Worm (Caenorhabditis elegans) whole organism, midembryonic: ENCODE data around the gene his-73.

Source experiments
- T22C8.4 ChIP-seq: fragments of 200-800 bp; sonication (Bioruptor generic); IDR thresholded peaks from 2 replicates; pipeline ENCODE4 v1.3.6; 2022; ENCODE audit warnings: missing genetic modification characterization, missing compliant biosample characterization
- cog-1 ChIP-seq: sonication (generic microtip); optimal IDR thresholded peaks from 2 replicates; lab custom pipeline; 2016; ENCODE audit warnings: missing genetic modification characterization, missing compliant biosample characterization
- flt-1 ChIP-seq: fragments of 200-800 bp; sonication (Bioruptor generic); IDR thresholded peaks from 2 replicates; pipeline ENCODE4 v1.3.6; 2022; ENCODE audit warnings: missing genetic modification characterization, missing compliant biosample characterization
- klf-2 ChIP-seq: fragments of 200-800 bp; sonication (Bioruptor generic); conservative IDR thresholded peaks from 2 replicates; pipeline ENCODE4 v1.3.6; 2022; ENCODE audit warnings: missing genetic modification reagents, missing genetic modification characterization, missing compliant biosample characterization
- med-1 ChIP-seq: sonication (generic microtip); optimal IDR thresholded peaks from 2 replicates; lab custom pipeline; 2017; ENCODE audit warnings: missing genetic modification characterization, mild to moderate bottlenecking, missing compliant biosample characterization, antibody characterized with exemption, missing genetic modification reagents; ENCODE audit not compliant: insufficient read depth
- ref-1 ChIP-seq: fragments of 200-800 bp; sonication (Bioruptor generic); conservative IDR thresholded peaks from 2 replicates; pipeline ENCODE4 v1.3.6; 2022; ENCODE audit warnings: missing genetic modification reagents, missing genetic modification characterization, missing compliant biosample characterization
- tab-1 ChIP-seq: fragments of 200-800 bp; sonication (Bioruptor generic); IDR thresholded peaks from 2 replicates; pipeline ENCODE4 v1.3.6; 2022; ENCODE audit warnings: missing genetic modification characterization, missing compliant biosample characterization
- ztf-23 ChIP-seq: fragments of 200-800 bp; sonication (Bioruptor generic); IDR thresholded peaks from 2 replicates; pipeline ENCODE4 v1.3.6; 2022; ENCODE audit warnings: missing genetic modification reagents, missing genetic modification characterization, missing compliant biosample characterization
- ztf-29 ChIP-seq: fragments of 200-800 bp; sonication (Bioruptor generic); IDR thresholded peaks from 2 replicates; pipeline ENCODE4 v1.3.6; 2022; ENCODE audit warnings: missing genetic modification reagents, missing genetic modification characterization, missing compliant biosample characterization

The his-73 gene

DNA sequence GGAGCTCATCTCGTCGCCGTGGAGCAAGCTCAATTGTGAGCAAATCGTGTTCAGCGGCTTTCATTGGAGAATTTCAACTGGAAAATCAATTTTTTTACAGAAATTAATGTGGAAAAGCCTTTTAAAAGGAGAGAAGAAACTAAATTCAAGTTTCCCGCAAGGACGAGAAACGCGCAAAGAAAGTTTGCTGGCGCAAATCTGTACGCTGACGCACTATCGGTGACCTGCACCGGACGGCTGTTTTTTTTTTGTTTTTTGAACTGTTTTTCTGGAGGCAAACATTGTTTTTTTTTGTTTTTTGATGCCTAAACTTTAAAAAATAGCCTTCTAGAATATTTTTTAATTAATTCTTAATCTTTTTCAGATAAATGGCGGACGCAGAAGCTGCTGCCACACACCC lies 26.5 kb upstream of the his-73 start, which contains the start of the genes hpr-17 and F32A11.1:
hpr-17 (minus strand) TSS at position 77 of the 400 bp plus-strand sequence.
F32A11.1 (plus strand) TSS at position 359 of the 400 bp plus-strand sequence.
- 0 out of 2 replicates have a peak, but pooled peaks have one; percentile 16 for TF ChIP-seq T22C8.4
- TF ChIP-seq ref-1 (GFP tag; lab: Robert Waterston, UW) = no peak
- 0 out of 2 replicates have a peak, but pooled peaks have one; percentile 23 for TF ChIP-seq ztf-23 (GFP tag; lab: Robert Waterston, UW)

DNA sequence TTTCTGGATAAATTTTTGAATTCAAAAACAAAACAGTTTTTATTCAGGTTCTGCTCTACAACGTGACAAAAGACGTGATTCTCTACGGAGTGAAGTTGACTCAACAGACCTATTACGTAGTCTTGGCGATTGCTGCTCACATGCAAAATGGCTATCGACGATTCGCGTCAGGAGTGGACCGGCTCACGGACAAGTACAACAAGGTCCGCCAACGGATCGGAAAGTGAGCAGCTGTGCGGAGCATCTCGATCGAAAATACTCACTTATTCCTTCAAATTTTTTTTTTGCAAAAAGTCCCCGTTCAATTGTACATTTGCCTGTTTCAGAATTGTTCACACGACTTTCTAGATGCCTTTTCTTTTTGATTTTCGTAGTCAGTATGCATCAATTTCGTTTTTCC lies 23.6 kb upstream of the his-73 start:
- TF ChIP-seq med-1 (GFP tag; lab: Kevin White, UChicago) (no peak), cog-1 (tag; lab: Kevin White, UChicago) (no peak), ztf-29 (no peak), flt-1 (GFP tag; lab: Robert Waterston, UW) (no peak), tab-1 (GFP tag; lab: Robert Waterston, UW) (no peak), ztf-23 (GFP tag; lab: Robert Waterston, UW) (no peak), klf-2 (no peak), T22C8.4 (no peak), ref-1 (GFP tag; lab: Robert Waterston, UW) (no peak)

DNA sequence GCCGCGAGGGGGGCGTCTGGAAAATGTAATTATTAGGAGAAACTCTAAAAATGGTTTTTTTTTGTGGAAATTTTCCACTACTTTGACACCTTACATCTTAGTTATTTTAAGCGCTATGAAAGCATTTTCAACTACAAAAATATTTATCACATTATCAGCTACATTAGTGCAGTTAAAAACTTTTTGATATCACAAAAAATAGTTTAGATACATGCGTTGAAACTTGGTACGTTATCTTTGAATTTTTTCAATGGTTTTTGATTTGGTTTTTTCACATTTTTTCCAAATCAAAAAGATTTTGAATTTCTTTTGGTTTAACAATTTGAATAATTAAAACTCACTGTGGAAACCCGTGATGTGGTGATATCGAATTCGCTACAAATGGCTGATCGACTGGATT lies 20.5 kb upstream of the his-73 start:
- TF ChIP-seq ztf-29 = no peak
- no peak for TF ChIP-seq klf-2
- no peak for TF ChIP-seq T22C8.4
- TF ChIP-seq tab-1 (GFP tag; lab: Robert Waterston, UW) = no peak
- TF ChIP-seq flt-1 (GFP tag; lab: Robert Waterston, UW) = no peak
- no peak for TF ChIP-seq ref-1 (GFP tag; lab: Robert Waterston, UW)
- no peak for TF ChIP-seq cog-1 (tag; lab: Kevin White, UChicago)
- no peak for TF ChIP-seq med-1 (GFP tag; lab: Kevin White, UChicago)
- TF ChIP-seq ztf-23 (GFP tag; lab: Robert Waterston, UW) = no peak

DNA sequence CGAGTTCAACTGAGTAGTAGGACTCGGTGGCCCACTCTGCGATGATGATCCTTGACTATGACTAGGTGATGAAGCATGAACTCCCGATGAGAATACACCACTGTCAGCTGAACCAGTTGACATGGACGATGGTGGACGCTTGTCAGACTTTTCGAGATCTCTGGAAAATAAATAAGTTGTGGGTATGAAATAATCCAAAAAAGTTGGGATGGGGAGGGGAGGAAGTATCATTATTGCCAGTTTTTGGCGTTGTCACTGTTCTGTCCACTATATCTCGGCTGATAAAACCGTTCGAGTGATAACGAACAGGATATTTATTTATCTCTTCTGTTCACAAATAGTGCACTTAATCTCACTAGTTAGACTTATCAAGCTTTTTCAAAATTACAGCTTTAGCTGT lies 19.4 kb upstream of the his-73 start:
- no peak for TF ChIP-seq flt-1 (GFP tag; lab: Robert Waterston, UW)
- no peak for TF ChIP-seq tab-1 (GFP tag; lab: Robert Waterston, UW)
- no peak for TF ChIP-seq T22C8.4
- no peak for TF ChIP-seq ref-1 (GFP tag; lab: Robert Waterston, UW)
- no peak for TF ChIP-seq ztf-29
- no peak for TF ChIP-seq ztf-23 (GFP tag; lab: Robert Waterston, UW)
- TF ChIP-seq cog-1 (tag; lab: Kevin White, UChicago) = no peak
- no peak for TF ChIP-seq klf-2

DNA sequence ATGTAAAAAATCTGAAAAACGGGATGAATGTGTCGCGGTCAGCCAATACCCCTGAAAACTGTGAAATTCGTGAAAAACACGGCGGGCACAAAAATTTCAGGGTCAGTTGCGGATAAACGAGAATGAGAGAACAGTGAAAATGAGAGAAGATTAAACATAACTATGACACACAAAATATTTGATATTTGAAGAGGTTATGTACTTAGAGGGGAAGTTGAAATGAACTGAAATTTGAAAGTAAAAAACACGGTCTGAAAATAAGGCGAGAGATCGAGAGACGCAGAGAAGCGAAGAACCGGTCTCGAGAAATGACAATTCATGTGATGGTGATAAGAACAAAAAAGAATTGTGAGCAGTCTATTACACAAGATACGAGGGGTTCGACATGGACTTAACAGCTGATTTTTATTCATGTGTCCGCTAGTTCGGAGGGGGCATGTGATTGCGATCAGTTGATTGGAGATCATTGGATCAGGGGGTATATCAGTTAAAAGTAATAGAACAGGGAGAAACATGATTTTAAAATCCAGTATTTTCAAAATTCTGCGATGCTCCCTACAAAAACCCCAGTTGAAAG lies 17.7 kb upstream of the his-73 start, which contains the start of gene moe-3:
moe-3 (minus strand) TSS at position 51 of the 577 bp plus-strand sequence.
- no peak for TF ChIP-seq klf-2
- TF ChIP-seq ztf-23 (GFP tag; lab: Robert Waterston, UW) = no peak
- no peak for TF ChIP-seq ztf-29
- TF ChIP-seq ref-1 (GFP tag; lab: Robert Waterston, UW) = no peak
- TF ChIP-seq cog-1 (tag; lab: Kevin White, UChicago) = no peak
- TF ChIP-seq med-1 (GFP tag; lab: Kevin White, UChicago) = no peak
- TF ChIP-seq tab-1 (GFP tag; lab: Robert Waterston, UW) = no peak
- no peak for TF ChIP-seq T22C8.4
- TF ChIP-seq flt-1 (GFP tag; lab: Robert Waterston, UW) = no peak

DNA sequence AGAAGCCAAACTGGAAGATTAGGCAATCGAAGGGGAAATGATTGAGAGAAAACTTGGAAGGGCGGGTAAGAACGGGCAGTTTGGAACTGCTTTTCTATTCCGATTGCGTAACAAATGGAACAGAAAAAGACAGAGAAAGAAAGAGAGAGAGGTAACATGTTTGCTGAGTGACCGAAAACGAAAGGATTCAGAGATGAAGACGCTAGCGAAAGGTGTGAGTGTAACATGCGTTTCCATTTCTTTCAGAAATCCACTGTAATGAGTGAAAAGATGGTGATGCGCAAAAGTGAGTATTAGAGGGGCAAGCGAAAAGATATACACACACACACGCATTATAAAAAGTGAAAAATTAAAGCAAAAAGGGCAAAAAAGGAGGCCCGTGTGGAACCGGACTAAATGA lies 16.0 kb upstream of the his-73 start:
- TF ChIP-seq T22C8.4 (no peak), ztf-29 (no peak), klf-2 (no peak), med-1 (GFP tag; lab: Kevin White, UChicago) (no peak), cog-1 (tag; lab: Kevin White, UChicago) (no peak), ztf-23 (GFP tag; lab: Robert Waterston, UW) (no peak), ref-1 (GFP tag; lab: Robert Waterston, UW) (no peak), flt-1 (GFP tag; lab: Robert Waterston, UW) (no peak)

DNA sequence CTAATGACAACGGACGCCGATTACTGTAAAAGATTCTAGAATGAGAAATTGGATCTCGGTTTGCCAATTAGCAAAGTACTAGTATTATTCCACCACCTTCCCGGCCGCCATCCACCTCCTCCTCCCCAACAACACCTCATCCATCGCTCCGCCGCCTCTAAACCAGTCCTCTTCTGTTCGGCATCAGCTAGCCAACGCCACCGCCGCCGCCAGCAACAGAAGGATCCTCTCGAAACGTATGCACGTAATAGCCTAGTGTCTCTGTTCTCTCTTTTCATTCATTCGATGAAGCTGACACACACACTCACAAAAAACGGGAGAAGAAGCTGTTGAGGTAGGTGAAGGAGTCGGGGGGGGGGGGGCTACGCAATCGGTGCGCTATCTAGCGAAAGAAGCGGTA lies 12.8 kb upstream of the his-73 start:
- TF ChIP-seq tab-1 (GFP tag; lab: Robert Waterston, UW) (no peak), ztf-29 (no peak), flt-1 (GFP tag; lab: Robert Waterston, UW) (no peak), klf-2 (no peak), T22C8.4 (no peak), ztf-23 (GFP tag; lab: Robert Waterston, UW) (no peak), ref-1 (GFP tag; lab: Robert Waterston, UW) (no peak), cog-1 (tag; lab: Kevin White, UChicago) (no peak), med-1 (GFP tag; lab: Kevin White, UChicago) (no peak)

DNA sequence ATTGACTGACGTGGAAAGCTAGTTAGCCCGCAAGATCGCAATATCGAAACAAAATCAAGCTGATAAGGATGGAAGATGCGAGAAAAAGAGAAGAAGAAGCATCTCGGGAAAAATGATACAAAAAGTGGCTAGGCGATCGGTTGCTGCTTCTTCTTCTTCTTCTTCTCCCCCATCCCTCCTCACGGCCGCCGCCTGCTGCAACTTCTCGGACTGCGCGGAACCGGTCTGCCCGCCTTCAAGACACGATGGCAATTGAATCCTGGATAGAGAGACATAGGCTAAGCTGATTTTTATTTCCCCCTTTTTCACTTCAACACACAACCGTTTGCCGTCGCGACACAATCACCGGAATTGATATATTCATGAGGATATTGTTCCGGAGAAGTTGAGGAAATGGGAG lies 9.1 kb upstream of the his-73 start:
- TF ChIP-seq T22C8.4 (no peak), ref-1 (GFP tag; lab: Robert Waterston, UW) (no peak), med-1 (GFP tag; lab: Kevin White, UChicago) (no peak), klf-2 (no peak), ztf-23 (GFP tag; lab: Robert Waterston, UW) (no peak), flt-1 (GFP tag; lab: Robert Waterston, UW) (no peak), tab-1 (GFP tag; lab: Robert Waterston, UW) (no peak), ztf-29 (no peak), cog-1 (tag; lab: Kevin White, UChicago) (no peak)

DNA sequence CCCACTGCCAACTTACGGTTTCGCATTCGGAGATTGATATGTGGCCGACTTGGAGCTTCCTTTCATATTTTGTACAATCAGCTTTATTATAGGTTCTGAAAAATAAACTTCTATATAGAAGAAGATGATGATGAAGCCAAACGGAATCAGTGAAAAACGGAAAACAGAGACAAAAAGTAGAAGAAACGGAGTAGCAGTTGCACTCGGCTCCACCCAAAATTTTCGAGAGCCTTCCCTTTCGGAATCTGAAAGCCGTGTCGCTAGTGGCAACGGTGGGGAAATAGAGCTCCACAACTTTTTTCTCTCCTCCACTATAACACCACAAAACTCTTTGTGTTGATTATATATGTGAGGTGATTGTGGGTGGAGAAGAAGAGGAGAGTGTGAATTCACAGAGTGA lies 2.0 kb upstream of the his-73 start, which contains the start of gene W09H1.1:
W09H1.1 (minus strand) TSS at position 101 of the 400 bp plus-strand sequence.
- TF ChIP-seq med-1 (GFP tag; lab: Kevin White, UChicago) (no peak), T22C8.4 (no peak), tab-1 (GFP tag; lab: Robert Waterston, UW) (no peak), ref-1 (GFP tag; lab: Robert Waterston, UW) (no peak), cog-1 (tag; lab: Kevin White, UChicago) (no peak), ztf-29 (no peak), ztf-23 (GFP tag; lab: Robert Waterston, UW) (no peak), klf-2 (no peak), flt-1 (GFP tag; lab: Robert Waterston, UW) (no peak)
